Worm (Caenorhabditis elegans): Measurements from ENCODE around the gene T28D9.11.

DNA sequence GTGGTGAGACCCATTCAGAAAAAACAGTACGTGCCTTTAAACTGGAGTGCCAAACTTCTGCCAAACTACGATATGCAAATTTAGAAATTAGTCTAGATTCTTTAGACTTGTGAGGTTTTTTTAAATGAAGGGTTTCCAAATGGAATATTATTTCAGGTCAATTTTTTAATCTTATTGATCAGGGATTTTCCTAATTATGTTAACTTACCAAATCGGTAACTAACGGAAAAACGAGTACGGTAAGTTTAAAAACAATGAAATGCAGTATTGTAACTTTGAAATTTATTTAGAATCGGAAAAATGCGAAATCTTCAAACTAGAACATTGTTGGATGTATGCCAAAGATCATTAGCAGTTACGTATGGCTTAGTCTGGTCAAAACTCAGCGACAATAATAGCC lies 24.5 kb upstream of the T28D9.11 start, which contains the start of gene C56E6.7:
- TF ChIP-seq elt-1 (tag; optimal IDR thresholded peaks at IDR 0.05; ENCODE audit: borderline replicate concordance, insufficient read depth) (no peak), blmp-1 (tag; optimal IDR thresholded peaks at IDR 0.05) (no peak), mab-5 (tag; optimal IDR thresholded peaks at IDR 0.05) (no peak), mep-1 (tag; optimal IDR thresholded peaks at IDR 0.05) (no peak), mls-2 (tag; optimal IDR thresholded peaks at IDR 0.05) (no peak), flh-1 (GFP tag; optimal IDR thresholded peaks at IDR 0.05) (no peak), unc-62 (GFP tag; optimal IDR thresholded peaks at IDR 0.05) (no peak), nhr-28 (tag; optimal IDR thresholded peaks at IDR 0.05) (no peak), nhr-76 (tag; optimal IDR thresholded peaks at IDR 0.05) (no peak), nhr-237 (tag; optimal IDR thresholded peaks at IDR 0.05) (no peak), snpc-4 (tag; optimal IDR thresholded peaks at IDR 0.05) (no peak), unc-39 (tag; optimal IDR thresholded peaks at IDR 0.05) (no peak), nhr-12 (tag; optimal IDR thresholded peaks at IDR 0.05) (no peak), unc-120 (tag; optimal IDR thresholded peaks at IDR 0.05; ENCODE audit: poor library complexity, severe bottlenecking) (no peak)

Measured in whole organism, mixed stage, embryonic.